Fruit fly (Drosophila melanogaster) whole organism, adult: ENCODE measurements around the gene CG7916.

Experiments
- CG11617 ChIP-seq: fragments of 200-800 bp; sonication (Bioruptor generic); optimal IDR thresholded peaks from 2 replicates; lab custom pipeline; 2017; ENCODE audit warnings: mild to moderate bottlenecking, missing biosample characterization, missing genetic modification reagents, missing genetic modification characterization
- CG14711 ChIP-seq: fragments of 200-800 bp; sonication (Bioruptor generic); optimal IDR thresholded peaks from 2 replicates; lab custom pipeline; 2018; ENCODE audit warnings: missing biosample characterization, mild to moderate bottlenecking, missing genetic modification characterization, moderate library complexity
- CG33017 ChIP-seq: fragments of 200-800 bp; sonication (Bioruptor generic); optimal IDR thresholded peaks from 2 replicates; lab custom pipeline; 2018; ENCODE audit warnings: missing biosample characterization, mild to moderate bottlenecking, missing genetic modification characterization, moderate library complexity
- Mnt ChIP-seq: fragments of 200-800 bp; sonication (Bioruptor generic); optimal IDR thresholded peaks from 2 replicates; lab custom pipeline; 2016; ENCODE audit warnings: missing biosample characterization, mild to moderate bottlenecking, missing genetic modification characterization
- kay ChIP-seq: fragments of 200-800 bp; sonication (Bioruptor generic); peaks from one replicate; lab custom pipeline; 2016; ENCODE audit warnings: missing biosample characterization, missing genetic modification characterization, borderline replicate concordance
- ovo ChIP-seq: fragments of 200-800 bp; sonication (Bioruptor generic); optimal IDR thresholded peaks from 2 replicates; lab custom pipeline; 2016; ENCODE audit warnings: missing biosample characterization, missing genetic modification characterization
- tj ChIP-seq: fragments of 200-800 bp; sonication (Bioruptor generic); optimal IDR thresholded peaks from 3 replicates; lab custom pipeline; 2017; ENCODE audit warnings: missing biosample characterization, mild to moderate bottlenecking, missing genetic modification characterization, moderate library complexity

DNA sequence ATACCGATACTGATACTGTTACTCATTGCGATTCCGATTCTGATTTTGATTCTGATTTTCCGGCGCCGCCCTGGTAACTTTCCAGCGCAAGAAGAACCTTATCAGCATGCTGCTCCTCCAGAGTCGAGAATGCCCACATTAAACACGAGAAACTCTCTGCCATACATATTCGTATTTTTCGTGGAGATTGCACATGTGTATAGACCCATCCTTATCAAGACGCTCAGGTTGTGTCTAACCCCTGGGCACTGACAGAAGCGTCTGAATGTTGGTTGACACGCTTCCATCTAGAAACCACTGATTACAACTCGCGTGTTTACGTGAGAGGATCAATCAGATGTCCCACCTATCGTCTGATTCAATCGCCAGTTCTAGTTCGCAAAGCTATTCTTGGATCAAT is 41.4 kb upstream of the CG7916 start:
- TF ChIP-seq kay, result no peak
- no peak for TF ChIP-seq CG14711 (tag; lab: Kevin White, UChicago)
- peak; percentile 52 for TF ChIP-seq Mnt
- no peak for TF ChIP-seq tj (GFP tag; lab: Kevin White, UChicago)
- TF ChIP-seq ovo (GFP tag; lab: Kevin White, UChicago), result no peak
- TF ChIP-seq CG33017 (tag; lab: Kevin White, UChicago), result no peak
- no peak for TF ChIP-seq CG11617 (GFP tag; lab: Kevin White, UChicago)
